Worm (Caenorhabditis elegans) whole organism, late embryonic: ENCODE results near the gene Y67H2A.2.

Experiments
- ama-1 ChIP-seq: fragments of 150-350 bp; optimal IDR thresholded peaks from 2 replicates; lab custom pipeline; 2014
- ceh-22 ChIP-seq: sonication (generic microtip); optimal IDR thresholded peaks from 2 replicates; lab custom pipeline; 2017; ENCODE audit warnings: missing biosample characterization, missing genetic modification characterization
- ceh-45 ChIP-seq: fragments of 200-800 bp; sonication (Bioruptor generic); IDR thresholded peaks from 2 replicates; pipeline ENCODE4 v1.3.6; 2022; ENCODE audit warnings: missing genetic modification reagents, missing genetic modification characterization, missing compliant biosample characterization
- elt-2 ChIP-seq: sonication (generic microtip); optimal IDR thresholded peaks from 2 replicates; lab custom pipeline; 2016; ENCODE audit warnings: missing genetic modification reagents, missing genetic modification characterization, missing compliant biosample characterization
- ets-4 ChIP-seq: sonication (generic microtip); optimal IDR thresholded peaks from 2 replicates; lab custom pipeline; 2016; ENCODE audit warnings: missing genetic modification characterization, missing compliant biosample characterization
- fax-1 ChIP-seq: sonication (generic microtip); optimal IDR thresholded peaks from 2 replicates; lab custom pipeline; 2016; ENCODE audit warnings: missing genotype, missing genetic modification characterization, missing compliant biosample characterization
- fkh-10 ChIP-seq: fragments of 150-350 bp; optimal IDR thresholded peaks from 2 replicates; lab custom pipeline; 2014; ENCODE audit warnings: missing biosample characterization, missing genetic modification reagents, missing genetic modification characterization
- gmeb-2 ChIP-seq: sonication (generic microtip); optimal IDR thresholded peaks from 2 replicates; lab custom pipeline; 2016; ENCODE audit warnings: missing genetic modification characterization, inconsistent platforms, missing compliant biosample characterization
- hlh-30 ChIP-seq: sonication (generic microtip); optimal IDR thresholded peaks from 2 replicates; lab custom pipeline; 2017; ENCODE audit warnings: antibody characterized with exemption, missing genetic modification characterization, missing compliant biosample characterization; ENCODE audit not compliant: insufficient read depth
- nhr-11 ChIP-seq: fragments of 150-350 bp; optimal IDR thresholded peaks from 2 replicates; lab custom pipeline; 2014; ENCODE audit warnings: missing biosample characterization, missing genetic modification characterization
- pha-4 ChIP-seq: fragments of 150-350 bp; optimal IDR thresholded peaks from 2 replicates; lab custom pipeline; 2018; ENCODE audit warnings: missing biosample characterization, missing genetic modification reagents, missing genetic modification characterization
- pqm-1 ChIP-seq: sonication (generic microtip); optimal IDR thresholded peaks from 2 replicates; lab custom pipeline; 2016; ENCODE audit warnings: missing genetic modification characterization, missing compliant biosample characterization
- rnt-1 ChIP-seq: sonication (generic microtip); optimal IDR thresholded peaks from 2 replicates; lab custom pipeline; 2016; ENCODE audit warnings: missing genetic modification characterization, missing compliant biosample characterization
- syd-9 ChIP-seq: sonication (generic microtip); optimal IDR thresholded peaks from 2 replicates; lab custom pipeline; 2016; ENCODE audit warnings: mild to moderate bottlenecking, missing genetic modification characterization, moderate library complexity, missing compliant biosample characterization

DNA sequence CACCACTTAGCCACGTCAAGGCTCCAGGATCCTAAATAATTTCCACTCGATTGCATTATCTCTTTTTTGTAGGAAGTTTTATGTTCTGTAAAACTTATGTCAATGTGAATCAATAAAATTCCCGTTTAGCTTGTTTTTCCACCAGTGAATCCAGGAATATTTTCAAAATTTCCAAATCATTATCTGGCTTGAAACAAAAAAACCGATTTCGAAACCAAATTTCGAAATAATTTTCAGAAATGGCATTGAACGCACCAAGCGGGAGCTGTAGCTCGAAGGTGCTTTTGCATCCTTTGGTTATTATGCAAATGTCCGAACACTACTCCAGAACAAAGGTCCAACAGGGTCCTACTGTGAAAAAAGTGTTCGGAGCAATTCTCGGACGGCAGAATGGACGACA lies 3.0 kb upstream of the Y67H2A.2 start, which contains the start of gene csn-6:
- TF ChIP-seq gmeb-2 (tag; lab: Kevin White, UChicago) (no peak), ceh-22 (tag; lab: Kevin White, UChicago) (no peak), fkh-10 (GFP tag; lab: Kevin White, UChicago) (no peak), elt-2 (tag; lab: Kevin White, UChicago) (no peak), nhr-11 (tag; lab: Kevin White, UChicago) (no peak), rnt-1 (tag; lab: Kevin White, UChicago) (no peak), ama-1 (lab: Kevin White, UChicago) (no peak), pqm-1 (tag; lab: Kevin White, UChicago) (no peak), ceh-45 (GFP tag; lab: Robert Waterston, UW) (no peak), hlh-30 (tag; lab: Kevin White, UChicago) (no peak), ets-4 (tag; lab: Kevin White, UChicago) (no peak), fax-1 (tag; lab: Kevin White, UChicago) (no peak), syd-9 (tag; lab: Kevin White, UChicago) (no peak), pha-4 (tag; lab: Kevin White, UChicago) (no peak)
